Fruit fly (Drosophila melanogaster) whole organism, embryonic: ENCODE data around the gene CG6830.

Experiments used
- Blimp-1 ChIP-seq: fragments of 200-800 bp; sonication (Bioruptor generic); optimal IDR thresholded peaks from 3 replicates; lab custom pipeline; 2018; ENCODE audit warnings: missing biosample characterization, missing genetic modification characterization, mild to moderate bottlenecking, moderate library complexity, missing genetic modification reagents
- CG12942 ChIP-seq: fragments of 200-800 bp; sonication (Bioruptor generic); optimal IDR thresholded peaks from 3 replicates; lab custom pipeline; 2016; ENCODE audit warnings: missing biosample characterization, missing genetic modification characterization
- CG14860 ChIP-seq: fragments of 200-800 bp; sonication (Bioruptor generic); IDR thresholded peaks from 3 replicates; pipeline ENCODE4 v1.3.6; 2022; ENCODE audit warnings: missing biosample characterization, missing genetic modification characterization; ENCODE audit not compliant: partially characterized antibody
- CG16813 ChIP-seq: fragments of 200-800 bp; sonication (Bioruptor generic); IDR thresholded peaks from 3 replicates; pipeline ENCODE4 v1.3.6; 2022; ENCODE audit warnings: missing biosample characterization, missing genetic modification characterization; ENCODE audit not compliant: partially characterized antibody
- CG16815 ChIP-seq: fragments of 200-800 bp; sonication (Bioruptor generic); optimal IDR thresholded peaks from 3 replicates; lab custom pipeline; 2017; ENCODE audit warnings: missing biosample characterization, mild to moderate bottlenecking, missing genetic modification characterization
- CG16863 ChIP-seq: fragments of 200-800 bp; sonication (Bioruptor generic); optimal IDR thresholded peaks from 3 replicates; lab custom pipeline; 2016; ENCODE audit warnings: missing biosample characterization, missing genetic modification characterization
- CG2199 ChIP-seq: fragments of 200-800 bp; sonication (Bioruptor generic); IDR thresholded peaks from 3 replicates; pipeline ENCODE4 v1.3.6; 2022; ENCODE audit warnings: missing biosample characterization, missing genetic modification characterization
- CG31441 ChIP-seq: fragments of 200-800 bp; sonication (Bioruptor generic); IDR thresholded peaks from 2 replicates; pipeline ENCODE4 v1.3.6; 2022; ENCODE audit warnings: missing biosample characterization, missing genetic modification characterization
- CG32532 ChIP-seq: fragments of 200-800 bp; sonication (Bioruptor generic); IDR thresholded peaks from 2 replicates; pipeline ENCODE4 v1.3.6; 2022; ENCODE audit warnings: missing biosample characterization, missing genetic modification characterization
- CG3281 ChIP-seq: fragments of 200-800 bp; sonication (Bioruptor generic); optimal IDR thresholded peaks from 3 replicates; lab custom pipeline; 2017; ENCODE audit warnings: missing biosample characterization, mild to moderate bottlenecking, missing genetic modification characterization
- CG3995 ChIP-seq: fragments of 200-800 bp; sonication (Bioruptor generic); optimal IDR thresholded peaks from 3 replicates; lab custom pipeline; 2016; ENCODE audit warnings: missing biosample characterization, missing genetic modification characterization
- CG4360 ChIP-seq: fragments of 200-800 bp; sonication (Bioruptor generic); IDR thresholded peaks from 2 replicates; pipeline ENCODE4 v1.3.6; 2022; ENCODE audit warnings: missing biosample characterization, missing genetic modification characterization
- CG4730 ChIP-seq: fragments of 200-800 bp; sonication (Bioruptor generic); IDR thresholded peaks from 2 replicates; pipeline ENCODE4 v1.3.6; 2022; ENCODE audit warnings: missing biosample characterization, missing genetic modification characterization
- CG7963 ChIP-seq: fragments of 200-800 bp; sonication (Bioruptor generic); IDR thresholded peaks from 3 replicates; pipeline ENCODE4 v1.3.6; 2022; ENCODE audit warnings: missing biosample characterization, missing genetic modification characterization; ENCODE audit not compliant: partially characterized antibody
- CG9437 ChIP-seq: fragments of 200-800 bp; sonication (Bioruptor generic); optimal IDR thresholded peaks from 2 replicates; lab custom pipeline; 2018; ENCODE audit warnings: missing biosample characterization, mild to moderate bottlenecking, missing genetic modification characterization
- CG9932 ChIP-seq: fragments of 200-800 bp; sonication (Bioruptor generic); IDR thresholded peaks from 2 replicates; pipeline ENCODE4 v1.3.6; 2022; ENCODE audit warnings: missing biosample characterization, missing genetic modification characterization
- Chrac-16 ChIP-seq: fragments of 200-800 bp; sonication (Bioruptor generic); optimal IDR thresholded peaks from 3 replicates; lab custom pipeline; 2016; ENCODE audit warnings: missing biosample characterization, missing genetic modification characterization
- E2f2 ChIP-seq: fragments of 200-800 bp; sonication (Bioruptor generic); IDR thresholded peaks from 2 replicates; pipeline ENCODE4 v1.3.6; 2022; ENCODE audit warnings: missing biosample characterization, missing genetic modification characterization
- Gsc ChIP-seq: fragments of 200-800 bp; sonication (Bioruptor generic); IDR thresholded peaks from 2 replicates; pipeline ENCODE4 v1.3.6; 2022; ENCODE audit warnings: missing biosample characterization, missing genetic modification characterization
- NC2α ChIP-seq: fragments of 200-800 bp; sonication (Bioruptor generic); optimal IDR thresholded peaks from 2 replicates; lab custom pipeline; 2016; ENCODE audit warnings: missing biosample characterization, missing genetic modification characterization
- Sry-β ChIP-seq: fragments of 200-800 bp; sonication (Bioruptor generic); optimal IDR thresholded peaks from 2 replicates; lab custom pipeline; 2018; ENCODE audit warnings: missing biosample characterization, mild to moderate bottlenecking, missing genetic modification characterization, moderate library complexity
- Tbp ChIP-seq: fragments of >200 bp; optimal IDR thresholded peaks from 2 replicates; lab custom pipeline; 2018; ENCODE audit warnings: missing biosample characterization, missing genetic modification characterization
- bbx ChIP-seq: fragments of 200-800 bp; sonication (Bioruptor generic); IDR thresholded peaks from 2 replicates; pipeline ENCODE4 v1.3.6; 2022; ENCODE audit warnings: missing biosample characterization, missing genetic modification characterization; ENCODE audit not compliant: partially characterized antibody
- chif ChIP-seq, 2 experiments: fragments of 200-800 bp; sonication (Bioruptor generic); optimal IDR thresholded peaks; 3 replicates each; lab custom pipeline; 2016; ENCODE audit warnings: missing biosample characterization in 2 of 2, missing genetic modification characterization in 2 of 2
- crp ChIP-seq, 2 experiments: fragments of 200-800 bp; sonication (Bioruptor generic); optimal IDR thresholded peaks; 2 replicates in 1 of 2; 3 replicates in 1 of 2; lab custom pipeline; 2017; ENCODE audit warnings: missing biosample characterization in 2 of 2, missing genetic modification characterization in 2 of 2, mild to moderate bottlenecking in 1 of 2, moderate library complexity in 1 of 2
- dpn ChIP-seq, 2 experiments: fragments of 200-800 bp; sonication (Bioruptor generic); optimal IDR thresholded peaks; 3 replicates each; lab custom pipeline; 2016; ENCODE audit warnings: missing biosample characterization in 2 of 2, missing genetic modification characterization in 2 of 2
- gro ChIP-seq: fragments of 200-800 bp; sonication (Bioruptor generic); optimal IDR thresholded peaks from 2 replicates; lab custom pipeline; 2016; ENCODE audit warnings: missing biosample characterization, missing genetic modification characterization
- gt ChIP-seq: fragments of 200-800 bp; sonication (Bioruptor generic); IDR thresholded peaks from 2 replicates; pipeline ENCODE4 v1.3.6; 2022; ENCODE audit warnings: missing biosample characterization, missing genetic modification characterization
- her ChIP-seq: fragments of 200-800 bp; sonication (Bioruptor generic); optimal IDR thresholded peaks from 2 replicates; lab custom pipeline; 2016; ENCODE audit warnings: missing biosample characterization, missing genetic modification characterization
- inv ChIP-seq: fragments of 200-800 bp; sonication (Bioruptor generic); IDR thresholded peaks from 2 replicates; pipeline ENCODE4 v1.3.6; 2022; ENCODE audit warnings: missing biosample characterization, missing genetic modification characterization; ENCODE audit not compliant: partially characterized antibody
- jigr1 ChIP-seq: fragments of 200-800 bp; sonication (Bioruptor generic); IDR thresholded peaks from 3 replicates; pipeline ENCODE4 v1.3.6; 2022; ENCODE audit warnings: missing biosample characterization, missing genetic modification characterization
- lbe ChIP-seq: fragments of 200-800 bp; sonication (Bioruptor generic); optimal IDR thresholded peaks from 2 replicates; lab custom pipeline; 2016; ENCODE audit warnings: missing biosample characterization, mild to moderate bottlenecking, missing genetic modification characterization
- mld ChIP-seq: fragments of 200-800 bp; sonication (Bioruptor generic); IDR thresholded peaks from 3 replicates; pipeline ENCODE4 v1.3.6; 2022; ENCODE audit warnings: missing biosample characterization, missing genetic modification characterization; ENCODE audit not compliant: partially characterized antibody
- nerfin-2 ChIP-seq: fragments of 200-800 bp; sonication (Bioruptor generic); IDR thresholded peaks from 2 replicates; pipeline ENCODE4 v1.3.6; 2022; ENCODE audit warnings: missing biosample characterization, missing genetic modification characterization; ENCODE audit not compliant: partially characterized antibody
- nmo ChIP-seq: fragments of 200-800 bp; sonication (Bioruptor generic); optimal IDR thresholded peaks from 2 replicates; lab custom pipeline; 2018; ENCODE audit warnings: missing biosample characterization, mild to moderate bottlenecking, missing genetic modification characterization, moderate library complexity
- otp ChIP-seq: fragments of 200-800 bp; sonication (Bioruptor generic); IDR thresholded peaks from 3 replicates; pipeline ENCODE4, ENCODE4 v1.3.6; 2022; ENCODE audit warnings: missing biosample characterization, missing genetic modification characterization
- pb ChIP-seq: fragments of 200-800 bp; sonication (Bioruptor generic); optimal IDR thresholded peaks from 3 replicates; lab custom pipeline; 2016; ENCODE audit warnings: missing biosample characterization, missing genetic modification characterization
- phol ChIP-seq: fragments of 200-800 bp; sonication (Bioruptor generic); optimal IDR thresholded peaks from 3 replicates; lab custom pipeline; 2018; ENCODE audit warnings: missing biosample characterization, mild to moderate bottlenecking, missing genetic modification characterization, moderate library complexity
- schlank ChIP-seq: fragments of 200-800 bp; sonication (Bioruptor generic); optimal IDR thresholded peaks from 2 replicates; lab custom pipeline; 2018; ENCODE audit warnings: missing biosample characterization, mild to moderate bottlenecking, missing genetic modification characterization
- shn ChIP-seq: fragments of 200-800 bp; sonication (Bioruptor generic); optimal IDR thresholded peaks from 3 replicates; lab custom pipeline; 2016; ENCODE audit warnings: missing biosample characterization, missing genetic modification characterization
- sisA ChIP-seq: fragments of 200-800 bp; sonication (Bioruptor generic); IDR thresholded peaks from 2 replicates; pipeline ENCODE4 v1.3.6; 2022; ENCODE audit warnings: missing biosample characterization, missing genetic modification characterization
- slbo ChIP-seq: fragments of 200-800 bp; sonication (Bioruptor generic); IDR thresholded peaks from 2 replicates; pipeline ENCODE4 v1.3.6; 2022; ENCODE audit warnings: missing biosample characterization, missing genetic modification characterization
- sna ChIP-seq: fragments of 200-800 bp; sonication (Bioruptor generic); IDR thresholded peaks from 2 replicates; pipeline ENCODE4 v1.3.6; 2022; ENCODE audit warnings: missing biosample characterization, missing genetic modification characterization; ENCODE audit not compliant: partially characterized antibody
- sob ChIP-seq: fragments of 200-800 bp; sonication (Bioruptor generic); IDR thresholded peaks from 2 replicates; pipeline ENCODE4 v1.3.6; 2022; ENCODE audit warnings: missing biosample characterization, missing genetic modification characterization
- ssp ChIP-seq: fragments of 200-800 bp; sonication (Bioruptor generic); IDR thresholded peaks from 2 replicates; pipeline ENCODE4 v1.3.6; 2022; ENCODE audit warnings: missing biosample characterization, missing genetic modification characterization
- tx ChIP-seq: fragments of 200-800 bp; sonication (Bioruptor generic); optimal IDR thresholded peaks from 2 replicates; lab custom pipeline; 2016; ENCODE audit warnings: missing biosample characterization, missing genetic modification characterization
- usp ChIP-seq: fragments of >200 bp; optimal IDR thresholded peaks from 2 replicates; lab custom pipeline; 2017; ENCODE audit warnings: missing biosample characterization, missing genetic modification characterization
- wor ChIP-seq: fragments of 200-800 bp; sonication (Bioruptor generic); IDR thresholded peaks from 2 replicates; pipeline ENCODE4 v1.3.6; 2022; ENCODE audit warnings: missing biosample characterization, missing genetic modification characterization
- zfh2 ChIP-seq: fragments of 200-800 bp; sonication (Bioruptor generic); optimal IDR thresholded peaks from 2 replicates; lab custom pipeline; 2016; ENCODE audit warnings: missing biosample characterization, missing genetic modification characterization

The CG6830 gene

DNA sequence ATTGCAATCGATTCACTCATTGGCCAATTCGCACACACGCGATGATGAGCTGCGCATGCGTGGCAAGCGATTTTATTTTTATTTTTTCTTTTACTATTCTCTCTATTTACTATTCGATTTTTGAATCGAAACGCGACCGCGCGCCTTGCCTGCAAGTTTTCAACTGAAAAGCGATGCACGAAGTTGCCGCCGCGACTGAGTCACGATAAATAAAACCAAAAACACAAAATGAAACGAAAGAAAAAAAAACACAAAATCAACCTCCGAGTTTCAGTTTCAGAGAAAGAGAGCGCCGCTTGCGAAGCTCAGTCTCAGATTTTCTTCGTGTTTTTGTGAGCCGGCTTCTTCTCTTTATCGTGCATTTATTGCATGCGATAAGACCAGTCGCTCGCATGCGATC lies 37.3 kb downstream of the CG6830 start (continued):
- TF ChIP-seq mld (GFP tag; lab: Robert Waterston, UW) (no peak), NC2α (GFP tag; lab: Kevin White, UChicago) (no peak), Tbp (GFP tag; lab: Kevin White, UChicago) (no peak), dpn (GFP tag; optimal IDR thresholded peaks at IDR 0.05; lab: Kevin White, UChicago) (no peak), CG12942 (no peak), Chrac-16 (GFP tag; lab: Kevin White, UChicago) (no peak), lbe (no peak), CG4730 (GFP tag; lab: Robert Waterston, UW) (no peak), shn (GFP tag; lab: Kevin White, UChicago) (no peak), CG2199 (GFP tag; lab: Robert Waterston, UW) (0 out of 3 replicates have a peak, but pooled peaks have one; percentile 42)

DNA sequence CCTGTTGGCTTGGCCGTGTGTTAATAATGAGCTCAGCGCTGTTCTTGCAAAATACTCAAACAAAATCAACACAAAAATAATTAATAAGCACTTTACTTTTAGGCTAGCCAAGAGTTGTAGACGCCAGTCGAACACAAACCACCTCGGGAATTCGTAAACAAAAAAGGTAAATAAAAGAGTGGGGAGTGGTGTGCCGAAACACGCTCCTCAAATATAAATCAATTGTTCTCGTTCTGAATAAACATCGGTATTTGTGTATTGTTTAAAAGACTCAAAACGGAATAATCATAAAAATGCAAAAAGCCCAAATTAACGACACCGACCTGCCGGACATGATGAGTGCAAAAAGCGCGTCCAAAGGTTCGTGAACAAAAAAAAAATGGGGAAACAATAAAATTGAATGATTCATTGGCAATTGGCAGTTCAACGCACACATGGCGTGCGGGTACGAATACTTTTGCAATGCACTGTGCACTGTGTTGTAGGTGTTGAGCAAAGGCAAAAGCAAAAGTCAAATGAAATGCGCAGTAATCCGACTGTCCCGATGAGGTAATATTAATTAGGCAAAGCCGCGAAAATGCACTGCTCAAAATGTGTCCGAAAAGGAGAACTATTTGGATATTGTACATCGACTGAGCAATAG lies 44.1 kb downstream of the CG6830 start:
- TF ChIP-seq CG9932 (GFP tag; lab: Robert Waterston, UW) (peak; percentile 38; the same call in 1 of the 2 replicates), CG32532 (GFP tag; lab: Robert Waterston, UW) (no peak), zfh2 (GFP tag; lab: Kevin White, UChicago) (no peak), Gsc (GFP tag; lab: Robert Waterston, UW) (no peak), CG16813 (GFP tag; lab: Robert Waterston, UW) (no peak), otp (GFP tag; lab: Robert Waterston, UW) (no peak), slbo (GFP tag; lab: Robert Waterston, UW) (peak; percentile 33; the same call in 1 of the 2 replicates), lbe (peak; percentile 10), CG3281 (GFP tag; lab: Kevin White, UChicago) (no peak), CG7963 (GFP tag; lab: Robert Waterston, UW) (no peak), sna (no peak), gt (no peak), nerfin-2 (GFP tag; lab: Robert Waterston, UW) (no peak), crp (GFP tag; optimal IDR thresholded peaks at IDR 0.05; lab: Kevin White, UChicago) (no peak), her (GFP tag; lab: Kevin White, UChicago) (no peak), ssp (GFP tag; lab: Robert Waterston, UW) (no peak), wor (no peak), CG9437 (no peak), jigr1 (GFP tag; lab: Robert Waterston, UW) (no peak), sob (GFP tag; lab: Robert Waterston, UW) (0 out of 2 replicates have a peak, but pooled peaks have one; percentile 36), E2f2 (GFP tag; lab: Robert Waterston, UW) (no peak), sisA (GFP tag; lab: Robert Waterston, UW) (no peak), Blimp-1 (GFP tag; lab: Kevin White, UChicago) (no peak), Sry-β (GFP tag; lab: Kevin White, UChicago) (no peak), inv (no peak), pb (no peak), CG16815 (GFP tag; lab: Kevin White, UChicago) (no peak), tx (GFP tag; lab: Kevin White, UChicago) (no peak), bbx (GFP tag; lab: Robert Waterston, UW) (no peak), usp (GFP tag; lab: Kevin White, UChicago) (no peak), CG14860 (GFP tag; lab: Robert Waterston, UW) (no peak), gro (GFP tag; lab: Kevin White, UChicago) (peak; percentile 19), nmo (GFP tag; lab: Kevin White, UChicago) (no peak), CG4360 (GFP tag; lab: Robert Waterston, UW) (no peak), CG16863 (no peak), CG31441 (GFP tag; lab: Robert Waterston, UW) (no peak), CG2199 (GFP tag; lab: Robert Waterston, UW) (no peak), phol (tag; lab: Kevin White, UChicago) (no peak), chif (GFP tag; optimal IDR thresholded peaks at IDR 0.05; lab: Kevin White, UChicago) (no peak), schlank (no peak), CG3995 (GFP tag; lab: Kevin White, UChicago) (no peak), Chrac-16 (GFP tag; lab: Kevin White, UChicago) (no peak)
